Worm (Caenorhabditis elegans): ENCODE results near the gene fbxa-84.

fbxa-84 gene

ce11 chrV:15187083-15188057 is 5.1 kb downstream of the fbxa-84 start, which contains the start of the genes cyn-7 and bath-36:
cyn-7 (minus strand) TSS chrV:15187378.
bath-36 (plus strand) TSS chrV:15187888.
- TF ChIP-seq lin-13 (tag; optimal IDR thresholded peaks at IDR 0.05), result peak; percentile 77
- TF ChIP-seq tbx-8 (GFP tag; optimal IDR thresholded peaks at IDR 0.05), result no peak
- TF ChIP-seq nhr-237 (tag; optimal IDR thresholded peaks at IDR 0.05), result peak; percentile 1
- peak; percentile 7 for TF ChIP-seq sptf-1 (tag; optimal IDR thresholded peaks at IDR 0.05)
- peak; percentile 22 for TF ChIP-seq drap-1 (GFP tag; optimal IDR thresholded peaks at IDR 0.05)
- no peak for TF ChIP-seq M03D4.4 (tag; optimal IDR thresholded peaks at IDR 0.05)
- TF ChIP-seq unc-39 (tag; optimal IDR thresholded peaks at IDR 0.05), result no peak
- no peak for TF ChIP-seq sem-2 (GFP tag; optimal IDR thresholded peaks at IDR 0.05)
- TF ChIP-seq pha-4 (tag; optimal IDR thresholded peaks at IDR 0.05), result peak; percentile 92
- no peak for TF ChIP-seq zip-8 (tag; optimal IDR thresholded peaks at IDR 0.05)
- TF ChIP-seq ces-1 (GFP tag; optimal IDR thresholded peaks at IDR 0.05), result peak; percentile 68
- TF ChIP-seq mep-1 (tag; optimal IDR thresholded peaks at IDR 0.05), result peak; percentile 56
- TF ChIP-seq lsy-2 (tag; optimal IDR thresholded peaks at IDR 0.05), result peak; percentile 54
- TF ChIP-seq mls-2 (tag; optimal IDR thresholded peaks at IDR 0.05), result no peak
- TF ChIP-seq blmp-1 (tag; optimal IDR thresholded peaks at IDR 0.05), result peak; percentile 13
- TF ChIP-seq unc-120 (tag; optimal IDR thresholded peaks at IDR 0.05; ENCODE audit: poor library complexity, severe bottlenecking), result peak; percentile 27

ce11 chrV:15189567-15189966 is 7.3 kb downstream of the fbxa-84 start, which contains the start of gene cyn-3:
cyn-3 (plus strand) TSS chrV:15189927.
- TF ChIP-seq sem-2 (GFP tag; optimal IDR thresholded peaks at IDR 0.05), result no peak
- TF ChIP-seq ceh-39 (tag; optimal IDR thresholded peaks at IDR 0.05), result peak; percentile 26
- no peak for TF ChIP-seq zip-8 (tag; optimal IDR thresholded peaks at IDR 0.05)
- TF ChIP-seq ceh-43 (GFP tag; optimal IDR thresholded peaks at IDR 0.05), result no peak
- no peak for TF ChIP-seq unc-39 (tag; optimal IDR thresholded peaks at IDR 0.05)
- peak; percentile 18 for TF ChIP-seq hlh-1 (tag; optimal IDR thresholded peaks at IDR 0.05)
- no peak for TF ChIP-seq sptf-1 (tag; optimal IDR thresholded peaks at IDR 0.05)
- TF ChIP-seq ztf-11 (tag; optimal IDR thresholded peaks at IDR 0.05), result no peak
- no peak for TF ChIP-seq lin-32 (GFP tag; optimal IDR thresholded peaks at IDR 0.05)
- no peak for TF ChIP-seq unc-62 (GFP tag; optimal IDR thresholded peaks at IDR 0.05)
- TF ChIP-seq M03D4.4 (tag; optimal IDR thresholded peaks at IDR 0.05), result no peak
- peak; percentile 81 for TF ChIP-seq ces-1 (GFP tag; optimal IDR thresholded peaks at IDR 0.05)
- TF ChIP-seq bed-3 (GFP tag; optimal IDR thresholded peaks at IDR 0.05), result no peak
- TF ChIP-seq elt-1 (tag; optimal IDR thresholded peaks at IDR 0.05; ENCODE audit: borderline replicate concordance, insufficient read depth), result no peak
- TF ChIP-seq pha-4 (tag; optimal IDR thresholded peaks at IDR 0.05), result peak; percentile 77
- peak; percentile 58 for TF ChIP-seq lin-13 (tag; optimal IDR thresholded peaks at IDR 0.05)
- peak; percentile 78 for TF ChIP-seq mep-1 (tag; optimal IDR thresholded peaks at IDR 0.05)
- no peak for TF ChIP-seq snpc-4 (tag; optimal IDR thresholded peaks at IDR 0.05)
- TF ChIP-seq nhr-28 (tag; optimal IDR thresholded peaks at IDR 0.05), result no peak
- TF ChIP-seq lsy-2 (tag; optimal IDR thresholded peaks at IDR 0.05), result peak; percentile 83
- no peak for TF ChIP-seq drap-1 (GFP tag; optimal IDR thresholded peaks at IDR 0.05)
- TF ChIP-seq flh-1 (GFP tag; optimal IDR thresholded peaks at IDR 0.05), result no peak
- no peak for TF ChIP-seq nhr-2 (tag; optimal IDR thresholded peaks at IDR 0.05)
- no peak for TF ChIP-seq ham-2 (GFP tag; optimal IDR thresholded peaks at IDR 0.05)
- no peak for TF ChIP-seq unc-120 (tag; optimal IDR thresholded peaks at IDR 0.05; ENCODE audit: poor library complexity, severe bottlenecking)
- no peak for TF ChIP-seq mab-5 (tag; optimal IDR thresholded peaks at IDR 0.05)
- TF ChIP-seq elt-3 (tag; optimal IDR thresholded peaks at IDR 0.05), result no peak
- TF ChIP-seq mls-2 (tag; optimal IDR thresholded peaks at IDR 0.05), result no peak
- no peak for TF ChIP-seq nhr-12 (tag; optimal IDR thresholded peaks at IDR 0.05)
- TF ChIP-seq nhr-76 (tag; optimal IDR thresholded peaks at IDR 0.05), result no peak
- no peak for TF ChIP-seq cnd-1 (tag; optimal IDR thresholded peaks at IDR 0.05)
- peak; percentile 71 for TF ChIP-seq nhr-237 (tag; optimal IDR thresholded peaks at IDR 0.05)
- no peak for TF ChIP-seq ceh-83 (GFP tag; optimal IDR thresholded peaks at IDR 0.05)
- no peak for TF ChIP-seq tbx-8 (GFP tag; optimal IDR thresholded peaks at IDR 0.05)
- TF ChIP-seq blmp-1 (tag; optimal IDR thresholded peaks at IDR 0.05), result no peak

DNA sequence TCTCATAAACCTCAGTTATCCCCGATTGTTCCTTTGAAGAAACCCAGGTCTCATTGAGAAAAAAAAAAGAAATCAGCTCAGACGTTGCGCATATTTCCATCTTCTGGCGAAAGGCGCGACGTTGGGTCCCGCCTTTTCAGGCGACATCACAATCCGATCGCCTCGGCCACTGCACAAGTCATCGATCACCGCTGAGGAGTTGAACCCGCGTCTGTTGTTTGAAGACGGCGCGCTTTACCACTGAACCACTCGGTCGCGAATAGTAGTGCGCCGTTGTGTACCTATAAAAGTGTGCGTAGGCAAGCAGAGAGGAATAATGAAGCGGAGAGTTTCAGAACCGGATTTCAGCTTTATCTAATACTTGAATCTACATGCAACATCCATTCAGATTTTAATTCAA is 8.7 kb downstream of the fbxa-84 start, which contains the start of gene Y75B12B.11:
Gene Y75B12B.11, plus strand, starts transcription at position 394 of the 400 bp plus-strand sequence.
- TF ChIP-seq nhr-237 (tag; optimal IDR thresholded peaks at IDR 0.05) (no peak), sptf-1 (tag; optimal IDR thresholded peaks at IDR 0.05) (peak; percentile 93), tbx-8 (GFP tag; optimal IDR thresholded peaks at IDR 0.05) (peak; percentile 88), cnd-1 (tag; optimal IDR thresholded peaks at IDR 0.05) (peak; percentile 94), M03D4.4 (tag; optimal IDR thresholded peaks at IDR 0.05) (peak; percentile 90), elt-3 (tag; optimal IDR thresholded peaks at IDR 0.05) (no peak), mab-5 (tag; optimal IDR thresholded peaks at IDR 0.05) (peak; percentile 26), pha-4 (tag; optimal IDR thresholded peaks at IDR 0.05) (peak; percentile 75), ztf-11 (tag; optimal IDR thresholded peaks at IDR 0.05) (peak; percentile 1), elt-1 (tag; optimal IDR thresholded peaks at IDR 0.05; ENCODE audit: borderline replicate concordance, insufficient read depth) (no peak), ceh-43 (GFP tag; optimal IDR thresholded peaks at IDR 0.05) (peak; percentile 84), lsy-2 (tag; optimal IDR thresholded peaks at IDR 0.05) (peak; percentile 52), nhr-28 (tag; optimal IDR thresholded peaks at IDR 0.05) (no peak), mep-1 (tag; optimal IDR thresholded peaks at IDR 0.05) (peak; percentile 47), mls-2 (tag; optimal IDR thresholded peaks at IDR 0.05) (peak; percentile 93), snpc-4 (tag; optimal IDR thresholded peaks at IDR 0.05) (no peak), ham-2 (GFP tag; optimal IDR thresholded peaks at IDR 0.05) (peak; percentile 81), zip-8 (tag; optimal IDR thresholded peaks at IDR 0.05) (no peak), nhr-2 (tag; optimal IDR thresholded peaks at IDR 0.05) (no peak), nhr-76 (tag; optimal IDR thresholded peaks at IDR 0.05) (no peak), ces-1 (GFP tag; optimal IDR thresholded peaks at IDR 0.05) (no peak), ceh-39 (tag; optimal IDR thresholded peaks at IDR 0.05) (no peak), lin-32 (GFP tag; optimal IDR thresholded peaks at IDR 0.05) (peak; percentile 83), sem-2 (GFP tag; optimal IDR thresholded peaks at IDR 0.05) (peak; percentile 84), unc-62 (GFP tag; optimal IDR thresholded peaks at IDR 0.05) (peak; percentile 24), unc-120 (tag; optimal IDR thresholded peaks at IDR 0.05; ENCODE audit: poor library complexity, severe bottlenecking) (peak; percentile 94), blmp-1 (tag; optimal IDR thresholded peaks at IDR 0.05) (no peak), ceh-83 (GFP tag; optimal IDR thresholded peaks at IDR 0.05) (peak; percentile 93), drap-1 (GFP tag; optimal IDR thresholded peaks at IDR 0.05) (peak; percentile 99), unc-39 (tag; optimal IDR thresholded peaks at IDR 0.05) (no peak), hlh-1 (tag; optimal IDR thresholded peaks at IDR 0.05) (peak; percentile 28), nhr-12 (tag; optimal IDR thresholded peaks at IDR 0.05) (no peak), lin-13 (tag; optimal IDR thresholded peaks at IDR 0.05) (peak; percentile 61), flh-1 (GFP tag; optimal IDR thresholded peaks at IDR 0.05) (peak; percentile 77), bed-3 (GFP tag; optimal IDR thresholded peaks at IDR 0.05) (peak; percentile 76)
